Worm (Caenorhabditis elegans) whole organism, mixed stage, embryonic: ENCODE results near the gene ZK688.9.
A peak's percentile ranks its signal among the peaks of the same experiment; 100 is the strongest.

Experiments
- M03D4.4 ChIP-seq: sonication (generic microtip); optimal IDR thresholded peaks from 2 replicates; lab custom pipeline; 2017; ENCODE audit warnings: mild to moderate bottlenecking, missing genetic modification characterization, missing compliant biosample characterization
- bed-3 ChIP-seq: fragments of 200-800 bp; sonication (Bioruptor generic); optimal IDR thresholded peaks from 3 replicates; lab custom pipeline; 2018; ENCODE audit warnings: mild to moderate bottlenecking, missing genetic modification characterization, moderate library complexity, missing compliant biosample characterization
- blmp-1 ChIP-seq: fragments of 150-350 bp; optimal IDR thresholded peaks from 2 replicates; lab custom pipeline; 2014; ENCODE audit warnings: missing biosample characterization, missing genetic modification characterization
- ceh-39 ChIP-seq: fragments of 150-350 bp; optimal IDR thresholded peaks from 2 replicates; lab custom pipeline; 2014; ENCODE audit warnings: missing biosample characterization, missing genetic modification characterization
- ceh-43 ChIP-seq: fragments of 200-800 bp; sonication (Bioruptor generic); optimal IDR thresholded peaks from 2 replicates; lab custom pipeline; 2018; ENCODE audit warnings: mild to moderate bottlenecking, missing genetic modification characterization, moderate library complexity, missing compliant biosample characterization
- ceh-83 ChIP-seq: fragments of 200-800 bp; sonication (Bioruptor generic); optimal IDR thresholded peaks from 2 replicates; lab custom pipeline; 2018; ENCODE audit warnings: mild to moderate bottlenecking, missing genetic modification characterization, missing compliant biosample characterization
- ces-1 ChIP-seq: fragments of 150-350 bp; optimal IDR thresholded peaks from 2 replicates; lab custom pipeline; 2014; ENCODE audit warnings: missing biosample characterization, missing genetic modification reagents, missing genetic modification characterization
- cnd-1 ChIP-seq: fragments of 200-800 bp; sonication (Bioruptor generic); optimal IDR thresholded peaks from 2 replicates; lab custom pipeline; 2018; ENCODE audit warnings: mild to moderate bottlenecking, missing genetic modification characterization, missing compliant biosample characterization
- drap-1 ChIP-seq: fragments of 200-800 bp; sonication (Bioruptor generic); optimal IDR thresholded peaks from 3 replicates; lab custom pipeline; 2018; ENCODE audit warnings: mild to moderate bottlenecking, missing genetic modification characterization, missing compliant biosample characterization
- elt-1 ChIP-seq: sonication (generic microtip); optimal IDR thresholded peaks from 2 replicates; lab custom pipeline; 2017; ENCODE audit warnings: missing genetic modification characterization, mild to moderate bottlenecking, missing compliant biosample characterization, antibody characterized with exemption, moderate library complexity, borderline replicate concordance; ENCODE audit not compliant: insufficient read depth
- elt-3 ChIP-seq: fragments of 150-350 bp; optimal IDR thresholded peaks from 2 replicates; lab custom pipeline; 2014; ENCODE audit warnings: missing biosample characterization, missing genetic modification characterization
- flh-1 ChIP-seq: fragments of 200-800 bp; sonication (Bioruptor generic); optimal IDR thresholded peaks from 2 replicates; lab custom pipeline; 2018; ENCODE audit warnings: mild to moderate bottlenecking, missing genetic modification characterization, moderate library complexity, missing compliant biosample characterization
- ham-2 ChIP-seq: fragments of 200-800 bp; sonication (Bioruptor generic); optimal IDR thresholded peaks from 2 replicates; lab custom pipeline; 2018; ENCODE audit warnings: mild to moderate bottlenecking, missing genetic modification characterization, missing compliant biosample characterization
- hlh-1 ChIP-seq: fragments of 150-350 bp; optimal IDR thresholded peaks from 2 replicates; lab custom pipeline; 2014; ENCODE audit warnings: missing biosample characterization, missing genetic modification reagents, missing genetic modification characterization
- lin-13 ChIP-seq: fragments of 150-350 bp; optimal IDR thresholded peaks from 2 replicates; lab custom pipeline; 2014; ENCODE audit warnings: missing biosample characterization, missing genetic modification characterization
- lin-32 ChIP-seq: fragments of 200-800 bp; sonication (Bioruptor generic); optimal IDR thresholded peaks from 2 replicates; lab custom pipeline; 2018; ENCODE audit warnings: mild to moderate bottlenecking, missing genetic modification characterization, missing compliant biosample characterization
- lsy-2 ChIP-seq: fragments of 150-350 bp; optimal IDR thresholded peaks from 2 replicates; lab custom pipeline; 2014; ENCODE audit warnings: missing biosample characterization, missing genetic modification characterization
- mab-5 ChIP-seq: fragments of 150-350 bp; optimal IDR thresholded peaks from 2 replicates; lab custom pipeline; 2014; ENCODE audit warnings: missing biosample characterization, missing genetic modification characterization
- mep-1 ChIP-seq: fragments of 150-350 bp; optimal IDR thresholded peaks from 2 replicates; lab custom pipeline; 2017; ENCODE audit warnings: missing biosample characterization, missing genetic modification reagents, missing genetic modification characterization, inconsistent platforms
- mls-2 ChIP-seq: sonication (generic microtip); optimal IDR thresholded peaks from 2 replicates; lab custom pipeline; 2016; ENCODE audit warnings: mild to moderate bottlenecking, missing genetic modification characterization, moderate library complexity, missing compliant biosample characterization
- nhr-12 ChIP-seq: fragments of 150-350 bp; optimal IDR thresholded peaks from 2 replicates; lab custom pipeline; 2014; ENCODE audit warnings: missing biosample characterization, missing genetic modification characterization
- nhr-2 ChIP-seq: fragments of 150-350 bp; optimal IDR thresholded peaks from 2 replicates; lab custom pipeline; 2014; ENCODE audit warnings: missing biosample characterization, missing genetic modification characterization
- nhr-237 ChIP-seq: fragments of 150-350 bp; optimal IDR thresholded peaks from 2 replicates; lab custom pipeline; 2014; ENCODE audit warnings: missing biosample characterization, missing genetic modification characterization
- nhr-28 ChIP-seq: fragments of 150-350 bp; optimal IDR thresholded peaks from 2 replicates; lab custom pipeline; 2014; ENCODE audit warnings: missing biosample characterization, missing genetic modification characterization
- nhr-76 ChIP-seq: sonication (generic microtip); optimal IDR thresholded peaks from 2 replicates; lab custom pipeline; 2017; ENCODE audit warnings: missing biosample characterization, missing genetic modification characterization
- pha-4 ChIP-seq: fragments of 150-350 bp; optimal IDR thresholded peaks from 2 replicates; lab custom pipeline; 2018; ENCODE audit warnings: missing biosample characterization, missing genetic modification reagents, missing genetic modification characterization
- sem-2 ChIP-seq: fragments of 200-800 bp; sonication (Bioruptor generic); optimal IDR thresholded peaks from 2 replicates; lab custom pipeline; 2018; ENCODE audit warnings: mild to moderate bottlenecking, missing genetic modification characterization, missing compliant biosample characterization
- snpc-4 ChIP-seq: fragments of 150-350 bp; optimal IDR thresholded peaks from 2 replicates; lab custom pipeline; 2014; ENCODE audit warnings: missing biosample characterization, missing genetic modification characterization
- sptf-1 ChIP-seq: sonication (generic microtip); optimal IDR thresholded peaks from 2 replicates; lab custom pipeline; 2017; ENCODE audit warnings: mild to moderate bottlenecking, missing genetic modification characterization, moderate library complexity, missing compliant biosample characterization
- tbx-8 ChIP-seq: fragments of 200-800 bp; sonication (Bioruptor generic); optimal IDR thresholded peaks from 2 replicates; lab custom pipeline; 2018; ENCODE audit warnings: mild to moderate bottlenecking, missing genetic modification characterization, moderate library complexity, missing compliant biosample characterization
- unc-120 ChIP-seq: sonication (generic microtip); optimal IDR thresholded peaks from 2 replicates; lab custom pipeline; 2017; ENCODE audit warnings: missing genetic modification characterization, missing compliant biosample characterization; ENCODE audit not compliant: poor library complexity, severe bottlenecking
- unc-39 ChIP-seq: fragments of 150-350 bp; optimal IDR thresholded peaks from 2 replicates; lab custom pipeline; 2014; ENCODE audit warnings: missing biosample characterization, missing genetic modification characterization
- unc-62 ChIP-seq: fragments of 150-350 bp; optimal IDR thresholded peaks from 2 replicates; lab custom pipeline; 2014; ENCODE audit warnings: missing biosample characterization, missing genetic modification reagents, missing genetic modification characterization
- zip-8 ChIP-seq: fragments of 150-350 bp; optimal IDR thresholded peaks from 2 replicates; lab custom pipeline; 2014; ENCODE audit warnings: missing biosample characterization, missing genetic modification characterization
- ztf-11 ChIP-seq: fragments of 150-350 bp; optimal IDR thresholded peaks from 2 replicates; lab custom pipeline; 2014; ENCODE audit warnings: missing biosample characterization, missing genetic modification characterization

Gene ZK688.9

DNA sequence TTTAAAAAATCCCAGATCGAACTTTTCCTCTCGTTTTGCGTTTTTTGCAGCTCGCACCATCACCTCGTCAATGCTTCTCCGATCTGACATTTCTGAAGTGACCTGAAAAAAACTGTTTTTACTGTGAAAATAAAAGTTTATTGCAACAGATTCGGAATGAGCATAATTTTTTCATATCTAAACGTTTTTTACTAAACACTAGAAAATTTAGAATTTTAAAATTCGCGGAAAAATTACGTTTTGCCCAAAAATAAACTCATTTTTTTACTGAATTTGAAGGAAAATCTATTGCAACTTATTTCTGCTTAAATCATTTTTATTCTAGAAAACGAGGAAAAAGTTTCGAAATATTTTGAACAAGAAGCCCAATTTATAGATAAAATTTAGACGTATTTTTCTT lies at the start of gene ZK688.9:
ZK688.9 (minus strand) TSS at position 101 of the 400 bp plus-strand sequence.
- TF ChIP-seq snpc-4 (tag; lab: Kevin White, UChicago): no peak
- no peak for TF ChIP-seq hlh-1
- TF ChIP-seq flh-1: no peak
- no peak for TF ChIP-seq lsy-2 (tag; lab: Kevin White, UChicago)
- TF ChIP-seq ceh-43: no peak
- no peak for TF ChIP-seq ceh-83 (GFP tag; lab: Kevin White, UChicago)
- TF ChIP-seq nhr-237: no peak
- no peak for TF ChIP-seq ceh-39 (tag; lab: Kevin White, UChicago)
- no peak for TF ChIP-seq unc-62 (GFP tag; lab: Kevin White, UChicago)
- no peak for TF ChIP-seq lin-13 (tag; lab: Kevin White, UChicago)
- TF ChIP-seq unc-39 (tag; lab: Kevin White, UChicago): no peak
- no peak for TF ChIP-seq ham-2 (GFP tag; lab: Kevin White, UChicago)

DNA sequence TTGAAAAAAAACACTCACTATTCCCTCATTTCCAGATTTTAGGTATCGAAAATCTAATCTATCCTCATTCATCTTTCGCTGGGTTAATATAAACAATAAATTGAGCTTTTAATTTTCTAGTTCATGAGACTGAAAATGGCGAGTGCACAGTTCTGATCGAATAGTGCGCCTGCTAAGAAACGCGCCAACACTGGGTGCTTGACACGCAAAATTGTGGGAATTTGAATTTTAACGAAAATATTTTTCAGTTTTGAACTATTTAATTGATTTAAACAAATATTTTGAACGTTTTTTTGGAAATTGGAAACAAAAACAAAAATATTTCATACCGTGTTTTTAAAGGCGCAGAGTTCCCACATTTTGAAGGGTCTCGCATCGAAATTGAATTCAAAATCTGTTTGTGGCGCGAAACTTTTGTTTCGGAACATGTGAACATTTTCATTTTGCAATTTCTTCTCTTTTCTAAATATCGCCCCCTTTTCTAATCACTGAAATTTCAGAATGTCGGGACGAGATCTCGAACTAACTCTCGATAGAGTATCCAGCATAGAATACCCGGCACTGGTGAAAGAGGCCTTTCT lies 45.8 kb upstream of the ZK688.9 start, which contains the start of the genes C29E4.13 and npp-15:
C29E4.13 (minus strand) TSS at position 169 of the 581 bp plus-strand sequence.
npp-15 (plus strand) TSS at position 495 of the 581 bp plus-strand sequence.
- TF ChIP-seq lsy-2 (tag; lab: Kevin White, UChicago) (peak; percentile 34), sem-2 (GFP tag; lab: Kevin White, UChicago) (no peak), snpc-4 (tag; lab: Kevin White, UChicago) (no peak), hlh-1 (no peak), ceh-39 (tag; lab: Kevin White, UChicago) (no peak), elt-1 (tag; lab: Kevin White, UChicago) (no peak), ceh-83 (GFP tag; lab: Kevin White, UChicago) (no peak), mep-1 (tag; lab: Kevin White, UChicago) (no peak), M03D4.4 (no peak), sptf-1 (no peak), cnd-1 (tag; lab: Kevin White, UChicago) (no peak), nhr-237 (peak; percentile 16), elt-3 (no peak), flh-1 (no peak), ham-2 (GFP tag; lab: Kevin White, UChicago) (no peak), mls-2 (tag; lab: Kevin White, UChicago) (no peak)

ce11 chrIII:7925968-7926367 lies 43.2 kb upstream of the ZK688.9 start:
- TF ChIP-seq unc-39 (tag; lab: Kevin White, UChicago) (no peak), mep-1 (tag; lab: Kevin White, UChicago) (no peak), nhr-237 (peak; percentile 24), elt-1 (tag; lab: Kevin White, UChicago) (no peak), ztf-11 (tag; lab: Kevin White, UChicago) (no peak), lsy-2 (tag; lab: Kevin White, UChicago) (peak; percentile 2), ham-2 (GFP tag; lab: Kevin White, UChicago) (peak; percentile 78), drap-1 (no peak), unc-62 (GFP tag; lab: Kevin White, UChicago) (no peak), cnd-1 (tag; lab: Kevin White, UChicago) (no peak), pha-4 (tag; lab: Kevin White, UChicago) (peak; percentile 34)

DNA sequence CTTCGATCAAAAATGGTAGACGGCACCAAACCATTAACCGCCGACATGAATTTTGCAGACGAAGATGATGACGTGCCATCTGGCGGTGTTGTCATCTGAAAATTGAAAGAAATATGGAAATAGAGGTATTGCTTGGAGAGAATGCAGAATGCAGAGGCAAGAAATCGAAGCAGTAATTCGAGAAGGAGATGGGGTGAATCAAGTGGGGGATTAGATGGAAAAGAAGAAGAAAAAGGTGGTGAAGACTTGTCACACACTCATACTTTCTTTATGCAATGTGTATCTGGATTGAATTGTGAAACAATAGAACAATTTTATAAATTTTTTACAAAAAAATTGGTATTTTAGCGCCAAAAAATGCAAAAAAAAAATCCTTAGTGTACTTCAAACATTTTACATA lies 42.0 kb upstream of the ZK688.9 start, which contains the start of gene tag-250:
tag-250 (minus strand) TSS at position 101 of the 400 bp plus-strand sequence.
- no peak for TF ChIP-seq lin-13 (tag; lab: Kevin White, UChicago)
- no peak for TF ChIP-seq sem-2 (GFP tag; lab: Kevin White, UChicago)
- TF ChIP-seq ztf-11 (tag; lab: Kevin White, UChicago): no peak
- no peak for TF ChIP-seq nhr-76 (tag; lab: Kevin White, UChicago)
- no peak for TF ChIP-seq ces-1 (GFP tag; lab: Kevin White, UChicago)
- TF ChIP-seq elt-1 (tag; lab: Kevin White, UChicago): no peak
- TF ChIP-seq nhr-2 (tag; lab: Kevin White, UChicago): no peak
- no peak for TF ChIP-seq cnd-1 (tag; lab: Kevin White, UChicago)
- TF ChIP-seq drap-1: no peak
- no peak for TF ChIP-seq mab-5 (tag; lab: Kevin White, UChicago)

ce11 chrIII:7922207-7922606 lies 39.4 kb upstream of the ZK688.9 start, which contains the start of gene C29E4.17:
TSS of gene C29E4.17 (plus strand) at chrIII:7922507.
- TF ChIP-seq mab-5 (tag; lab: Kevin White, UChicago) (no peak), lin-32 (GFP tag; lab: Kevin White, UChicago) (no peak), bed-3 (no peak), tbx-8 (GFP tag; lab: Kevin White, UChicago) (no peak), ham-2 (GFP tag; lab: Kevin White, UChicago) (no peak), mep-1 (tag; lab: Kevin White, UChicago) (no peak), blmp-1 (tag; lab: Kevin White, UChicago) (no peak), elt-1 (tag; lab: Kevin White, UChicago) (no peak), unc-120 (tag; lab: Kevin White, UChicago) (no peak), lsy-2 (tag; lab: Kevin White, UChicago) (no peak), nhr-237 (no peak), zip-8 (tag; lab: Kevin White, UChicago) (no peak), ceh-83 (GFP tag; lab: Kevin White, UChicago) (no peak), ces-1 (GFP tag; lab: Kevin White, UChicago) (no peak), ceh-43 (no peak), nhr-12 (no peak), nhr-28 (tag; lab: Kevin White, UChicago) (no peak), sem-2 (GFP tag; lab: Kevin White, UChicago) (no peak)
